Fruit fly (Drosophila melanogaster): ENCODE data around the gene Osi8.

DNA sequence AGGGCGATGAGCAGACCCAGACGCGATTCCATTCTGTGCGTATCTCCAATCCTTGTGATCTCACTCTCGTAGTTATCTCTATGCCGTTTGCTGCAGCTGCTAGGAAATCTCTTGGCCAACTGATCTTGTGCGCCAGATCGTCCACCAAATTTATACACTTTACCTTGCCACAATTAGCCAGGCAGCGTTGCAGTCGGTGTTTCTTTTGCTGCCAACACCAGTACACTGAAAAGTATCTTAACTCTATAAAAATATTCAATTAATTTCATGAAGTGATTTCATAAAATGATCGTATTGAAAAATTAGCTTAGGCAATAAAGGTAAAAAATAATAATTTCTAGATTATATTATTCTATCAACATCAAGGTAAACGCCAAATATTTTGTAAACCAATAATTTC, 13.7 kb downstream of the Osi8 start, which contains the start of gene Osi11:
- no peak for TF ChIP-seq EcR (GFP tag; optimal IDR thresholded peaks at IDR 0.05)
- TF ChIP-seq psq (optimal IDR thresholded peaks at IDR 0.05), result no peak
- TF ChIP-seq usp (GFP tag; optimal IDR thresholded peaks at IDR 0.05), result no peak
- no peak for TF ChIP-seq pan (optimal IDR thresholded peaks at IDR 0.05)
- TF ChIP-seq CG8478 (optimal IDR thresholded peaks at IDR 0.05), result no peak

Data from whole organism.